Worm (Caenorhabditis elegans) whole organism, early embryonic: Measurements from ENCODE around the gene cbs-2.

Experiments
- B0310.2 ChIP-seq: sonication (generic microtip); optimal IDR thresholded peaks from 2 replicates; lab custom pipeline; 2016; ENCODE audit warnings: mild to moderate bottlenecking, missing genetic modification characterization, missing compliant biosample characterization
- F13C5.2 ChIP-seq: sonication (generic microtip); optimal IDR thresholded peaks from 2 replicates; lab custom pipeline; 2017; ENCODE audit warnings: mild to moderate bottlenecking, missing genetic modification characterization, inconsistent platforms, missing compliant biosample characterization
- aly-1 ChIP-seq: sonication (generic microtip); optimal IDR thresholded peaks from 2 replicates; lab custom pipeline; 2016; ENCODE audit warnings: missing genetic modification characterization, missing compliant biosample characterization
- ama-1 ChIP-seq: fragments of 150-350 bp; optimal IDR thresholded peaks from 2 replicates; lab custom pipeline; 2014
- ceh-13 ChIP-seq: fragments of 200-800 bp; sonication (Bioruptor generic); optimal IDR thresholded peaks from 2 replicates; lab custom pipeline; 2018; ENCODE audit warnings: mild to moderate bottlenecking, missing genetic modification characterization, missing compliant biosample characterization
- ceh-36 ChIP-seq: sonication (generic microtip); optimal IDR thresholded peaks from 2 replicates; lab custom pipeline; 2016; ENCODE audit warnings: missing genetic modification characterization, inconsistent platforms, missing compliant biosample characterization
- ets-7 ChIP-seq: sonication (generic microtip); optimal IDR thresholded peaks from 2 replicates; lab custom pipeline; 2016; ENCODE audit warnings: missing genotype, missing genetic modification characterization, missing compliant biosample characterization
- flt-1 ChIP-seq: fragments of 200-800 bp; sonication (Bioruptor generic); IDR thresholded peaks from 2 replicates; pipeline ENCODE4 v1.3.6; 2022; ENCODE audit warnings: missing genetic modification characterization, missing compliant biosample characterization
- hmbx-1 ChIP-seq: sonication (generic microtip); optimal IDR thresholded peaks from 2 replicates; lab custom pipeline; 2016; ENCODE audit warnings: mild to moderate bottlenecking, missing genetic modification characterization, missing compliant biosample characterization
- hmg-4 ChIP-seq: fragments of 200-800 bp; sonication (Bioruptor generic); optimal IDR thresholded peaks from 2 replicates; lab custom pipeline; 2018; ENCODE audit warnings: mild to moderate bottlenecking, missing genetic modification characterization, missing compliant biosample characterization
- hnd-1 ChIP-seq: sonication (generic microtip); optimal IDR thresholded peaks from 2 replicates; lab custom pipeline; 2016; ENCODE audit warnings: missing genetic modification characterization, missing compliant biosample characterization
- pes-1 ChIP-seq: fragments of 200-800 bp; sonication (Bioruptor generic); IDR thresholded peaks from 2 replicates; pipeline ENCODE4 v1.3.6; 2022; ENCODE audit warnings: missing genetic modification reagents, missing genetic modification characterization, missing compliant biosample characterization
- scrt-1 ChIP-seq: fragments of 200-800 bp; sonication (Bioruptor generic); IDR thresholded peaks from 2 replicates; pipeline ENCODE4 v1.3.6; 2022; ENCODE audit warnings: missing genetic modification characterization, missing compliant biosample characterization
- sea-1 ChIP-seq: fragments of 200-800 bp; sonication (Bioruptor generic); conservative IDR thresholded peaks from 2 replicates; pipeline ENCODE4 v1.3.6; 2022; ENCODE audit warnings: missing genetic modification characterization, missing compliant biosample characterization
- tbx-11 ChIP-seq: fragments of 200-800 bp; sonication (Bioruptor generic); IDR thresholded peaks from 2 replicates; pipeline ENCODE4 v1.3.6; 2022; ENCODE audit warnings: missing genetic modification characterization, missing compliant biosample characterization
- tbx-37 ChIP-seq: fragments of 200-800 bp; sonication (Bioruptor generic); conservative IDR thresholded peaks from 2 replicates; pipeline ENCODE4 v1.3.6; 2022; ENCODE audit warnings: missing genetic modification reagents, missing genetic modification characterization, missing compliant biosample characterization
- tra-4 ChIP-seq: sonication (generic microtip); optimal IDR thresholded peaks from 2 replicates; lab custom pipeline; 2017; ENCODE audit warnings: missing genetic modification characterization, missing compliant biosample characterization

Gene cbs-2

ce11 chrII:2189357-2189756 is 34.0 kb downstream of the cbs-2 start, which contains the start of gene mtq-2:
Gene mtq-2 (minus strand): TSS chrII:2189457.
- no peak for TF ChIP-seq ama-1 (lab: Kevin White, UChicago)
- no peak for TF ChIP-seq hmbx-1
- TF ChIP-seq ceh-36 (tag; lab: Kevin White, UChicago), result no peak
- no peak for TF ChIP-seq tra-4
- TF ChIP-seq aly-1 (tag; lab: Kevin White, UChicago), result no peak
- no peak for TF ChIP-seq tbx-37 (GFP tag; lab: Robert Waterston, UW)
- no peak for TF ChIP-seq pes-1 (GFP tag; lab: Robert Waterston, UW)
- TF ChIP-seq ets-7 (tag; lab: Kevin White, UChicago), result no peak
- TF ChIP-seq B0310.2 (tag; lab: Kevin White, UChicago), result no peak
- TF ChIP-seq flt-1 (GFP tag; lab: Robert Waterston, UW), result no peak
- TF ChIP-seq ceh-13 (GFP tag; lab: Kevin White, UChicago), result no peak
- TF ChIP-seq F13C5.2, result no peak
- no peak for TF ChIP-seq tbx-11 (GFP tag; lab: Robert Waterston, UW)
- TF ChIP-seq scrt-1, result no peak
- no peak for TF ChIP-seq sea-1 (GFP tag; lab: Robert Waterston, UW)
- TF ChIP-seq hnd-1 (tag; lab: Kevin White, UChicago), result no peak
- TF ChIP-seq hmg-4 (GFP tag; lab: Kevin White, UChicago), result no peak

- TF ChIP-seq ceh-13 (GFP tag; lab: Kevin White, UChicago) (no peak), ets-7 (tag; lab: Kevin White, UChicago) (no peak), tbx-37 (GFP tag; lab: Robert Waterston, UW) (no peak), flt-1 (GFP tag; lab: Robert Waterston, UW) (no peak), ceh-36 (tag; lab: Kevin White, UChicago) (no peak), F13C5.2 (no peak), ama-1 (lab: Kevin White, UChicago) (no peak), tra-4 (no peak), tbx-11 (GFP tag; lab: Robert Waterston, UW) (no peak), aly-1 (tag; lab: Kevin White, UChicago) (no peak), hmbx-1 (no peak), hnd-1 (tag; lab: Kevin White, UChicago) (no peak), B0310.2 (tag; lab: Kevin White, UChicago) (no peak), sea-1 (GFP tag; lab: Robert Waterston, UW) (no peak)
Measured at ce11 chrII:2186730-2187129, 36.6 kb downstream of the cbs-2 start.

- TF ChIP-seq ama-1 (lab: Kevin White, UChicago) (no peak), ceh-13 (GFP tag; lab: Kevin White, UChicago) (no peak), B0310.2 (tag; lab: Kevin White, UChicago) (no peak), hnd-1 (tag; lab: Kevin White, UChicago) (no peak), ceh-36 (tag; lab: Kevin White, UChicago) (no peak), tbx-11 (GFP tag; lab: Robert Waterston, UW) (no peak), flt-1 (GFP tag; lab: Robert Waterston, UW) (no peak), sea-1 (GFP tag; lab: Robert Waterston, UW) (no peak), scrt-1 (no peak), tra-4 (no peak), hmg-4 (GFP tag; lab: Kevin White, UChicago) (no peak), pes-1 (GFP tag; lab: Robert Waterston, UW) (no peak), tbx-37 (GFP tag; lab: Robert Waterston, UW) (no peak), F13C5.2 (no peak), aly-1 (tag; lab: Kevin White, UChicago) (no peak), ets-7 (tag; lab: Kevin White, UChicago) (no peak), hmbx-1 (no peak)
Measured at ce11 chrII:2186329-2186728, 37.0 kb downstream of the cbs-2 start, which contains the start of gene gba-2. Gene gba-2 (minus strand): TSS chrII:2186434.

- no peak for TF ChIP-seq scrt-1
- no peak for TF ChIP-seq tra-4
- TF ChIP-seq sea-1 (GFP tag; lab: Robert Waterston, UW), result no peak
Measured at ce11 chrII:2177735-2178134, 45.6 kb downstream of the cbs-2 start.

ce11 chrII:2176688-2177087 is 46.7 kb downstream of the cbs-2 start, which contains the start of gene gba-1:
Gene gba-1 (plus strand): TSS chrII:2176741.
- TF ChIP-seq ceh-13 (GFP tag; lab: Kevin White, UChicago) (no peak), B0310.2 (tag; lab: Kevin White, UChicago) (no peak), hmg-4 (GFP tag; lab: Kevin White, UChicago) (no peak), aly-1 (tag; lab: Kevin White, UChicago) (no peak), tbx-37 (GFP tag; lab: Robert Waterston, UW) (no peak)

ce11 chrII:2175367-2175766 is 48.0 kb downstream of the cbs-2 start, which contains the start of gene C33C12.7:
Gene C33C12.7 (minus strand): TSS chrII:2175467.
- no peak for TF ChIP-seq tbx-11 (GFP tag; lab: Robert Waterston, UW)
- TF ChIP-seq ceh-13 (GFP tag; lab: Kevin White, UChicago), result no peak
- no peak for TF ChIP-seq pes-1 (GFP tag; lab: Robert Waterston, UW)
- TF ChIP-seq hnd-1 (tag; lab: Kevin White, UChicago), result no peak
- no peak for TF ChIP-seq B0310.2 (tag; lab: Kevin White, UChicago)
